Fruit fly (Drosophila melanogaster): ENCODE data around the gene dac.

The dac gene

DNA sequence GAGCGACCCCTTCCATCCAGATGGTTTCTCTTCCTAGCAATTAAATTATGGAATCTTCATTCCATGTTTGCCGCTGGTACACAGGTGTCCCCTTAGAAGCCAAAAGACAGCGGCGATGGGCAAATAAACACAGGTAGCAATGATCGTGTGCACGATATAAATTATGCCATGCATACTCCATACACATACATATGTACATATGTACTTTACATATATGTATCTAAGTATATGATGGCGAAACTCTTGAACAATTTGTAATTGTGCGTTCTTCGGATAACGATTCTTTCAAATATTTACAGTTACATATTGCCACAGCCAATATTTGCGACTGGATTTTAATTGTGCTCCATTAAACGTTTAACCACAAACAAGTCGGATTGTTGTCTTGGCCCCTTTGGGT is 9.3 kb downstream of the dac start (continued):
- TF ChIP-seq CG13296 (GFP tag; optimal IDR thresholded peaks at IDR 0.05), result no peak
- TF ChIP-seq CG8924 (tag; optimal IDR thresholded peaks at IDR 0.05), result peak; percentile 45
- TF ChIP-seq CG17385 (GFP tag; optimal IDR thresholded peaks at IDR 0.05), result peak; percentile 38
- TF ChIP-seq crp (GFP tag; optimal IDR thresholded peaks at IDR 0.05), result no peak
- TF ChIP-seq CG18262 (tag; optimal IDR thresholded peaks at IDR 0.05), result peak; percentile 44
- TF ChIP-seq zen (tag; optimal IDR thresholded peaks at IDR 0.05), result peak; percentile 23
- no peak for TF ChIP-seq CG10321 (GFP tag; IDR thresholded peaks at IDR 0.05)
- peak; percentile 53 for TF ChIP-seq CG17568 (GFP tag; optimal IDR thresholded peaks at IDR 0.05)
- TF ChIP-seq CG3281 (GFP tag; optimal IDR thresholded peaks at IDR 0.05), result no peak
- no peak for TF ChIP-seq CG14441 (GFP tag; IDR thresholded peaks at IDR 0.05)
- TF ChIP-seq Rx (GFP tag; IDR thresholded peaks at IDR 0.05), result no peak
- peak; percentile 77 for TF ChIP-seq fd102C (GFP tag; optimal IDR thresholded peaks at IDR 0.05)
- TF ChIP-seq Mes4 (GFP tag; optimal IDR thresholded peaks at IDR 0.05), result peak; percentile 7
- TF ChIP-seq CG11504 (tag; optimal IDR thresholded peaks at IDR 0.05), result peak; percentile 46
- peak; percentile 2 for TF ChIP-seq salm (tag; optimal IDR thresholded peaks at IDR 0.05)
- no peak for TF ChIP-seq CG9797 (GFP tag; optimal IDR thresholded peaks at IDR 0.05)
- TF ChIP-seq Nf-YB (GFP tag; optimal IDR thresholded peaks at IDR 0.05), result peak; percentile 35
- TF ChIP-seq lilli (GFP tag; optimal IDR thresholded peaks at IDR 0.05), result no peak
- TF ChIP-seq CG7786 (GFP tag; optimal IDR thresholded peaks at IDR 0.05), result no peak
- TF ChIP-seq wor (GFP tag; IDR thresholded peaks at IDR 0.05), result no peak
- peak; percentile 32 for TF ChIP-seq CG33557 (GFP tag; optimal IDR thresholded peaks at IDR 0.05)
- no peak for TF ChIP-seq Rfx (GFP tag; IDR thresholded peaks at IDR 0.05)
- TF ChIP-seq CG2202 (tag; optimal IDR thresholded peaks at IDR 0.05), result peak; percentile 70
- TF ChIP-seq esg (GFP tag; conservative IDR thresholded peaks at IDR 0.05), result no peak
- TF ChIP-seq CG32767 (GFP tag; IDR thresholded peaks at IDR 0.05), result no peak

- no peak for TF ChIP-seq ERR (GFP tag; optimal IDR thresholded peaks at IDR 0.05)
- no peak for TF ChIP-seq nerfin-1 (tag; optimal IDR thresholded peaks at IDR 0.05)
- TF ChIP-seq sisA (GFP tag; IDR thresholded peaks at IDR 0.05), result peak; percentile 7; the same call in 1 of the 2 replicates
- peak; percentile 62 for TF ChIP-seq Hr39 (optimal IDR thresholded peaks at IDR 0.05)
- TF ChIP-seq al (GFP tag; IDR thresholded peaks at IDR 0.05), result peak; percentile 6; the same call in 1 of the 2 replicates
- peak; percentile 27; the same call in 1 of the 2 replicates for TF ChIP-seq slbo (GFP tag; IDR thresholded peaks at IDR 0.05)
Observed at dm6 chr2L:16472184-16472583, 13.6 kb downstream of the dac start.

dm6 chr2L:16469749-16470148 is 16.0 kb downstream of the dac start:
- peak; percentile 37 for TF ChIP-seq Ets65A (GFP tag)
- peak; percentile 5 for TF ChIP-seq gem (tag; optimal IDR thresholded peaks at IDR 0.05)
- TF ChIP-seq CG7271 (tag; optimal IDR thresholded peaks at IDR 0.05), result no peak
- no peak for TF ChIP-seq NfI (GFP tag; optimal IDR thresholded peaks at IDR 0.05)
- no peak for TF ChIP-seq CHES-1-like (GFP tag; optimal IDR thresholded peaks at IDR 0.05)
- no peak for TF ChIP-seq zf30C (GFP tag; optimal IDR thresholded peaks at IDR 0.05)
- TF ChIP-seq CG10462 (GFP tag; optimal IDR thresholded peaks at IDR 0.05), result no peak

dm6 chr2L:16463657-16464056 is 22.1 kb downstream of the dac start:
- no peak for TF ChIP-seq CG17385 (GFP tag; optimal IDR thresholded peaks at IDR 0.05)
- TF ChIP-seq jigr1 (GFP tag; IDR thresholded peaks at IDR 0.05), result no peak
- TF ChIP-seq Atf6 (GFP tag; IDR thresholded peaks at IDR 0.05), result no peak
- TF ChIP-seq Ets65A (GFP tag), result peak; percentile 15
- TF ChIP-seq unpg (GFP tag; optimal IDR thresholded peaks at IDR 0.05), result no peak
- peak; percentile 91 for TF ChIP-seq CG4360 (GFP tag; IDR thresholded peaks at IDR 0.05)
- no peak for TF ChIP-seq CG6254 (GFP tag; optimal IDR thresholded peaks at IDR 0.05)

Measured in whole organism, embryonic.